Worm (Caenorhabditis elegans) whole organism, mixed stage, embryonic: ENCODE data around the gene C16A3.6.

ENCODE experiments used
- M03D4.4 ChIP-seq: sonication (generic microtip); optimal IDR thresholded peaks from 2 replicates; lab custom pipeline; 2017; ENCODE audit warnings: mild to moderate bottlenecking, missing genetic modification characterization, missing compliant biosample characterization
- blmp-1 ChIP-seq: fragments of 150-350 bp; optimal IDR thresholded peaks from 2 replicates; lab custom pipeline; 2014; ENCODE audit warnings: missing biosample characterization, missing genetic modification characterization
- lin-13 ChIP-seq: fragments of 150-350 bp; optimal IDR thresholded peaks from 2 replicates; lab custom pipeline; 2014; ENCODE audit warnings: missing biosample characterization, missing genetic modification characterization
- lin-32 ChIP-seq: fragments of 200-800 bp; sonication (Bioruptor generic); optimal IDR thresholded peaks from 2 replicates; lab custom pipeline; 2018; ENCODE audit warnings: mild to moderate bottlenecking, missing genetic modification characterization, missing compliant biosample characterization
- lsy-2 ChIP-seq: fragments of 150-350 bp; optimal IDR thresholded peaks from 2 replicates; lab custom pipeline; 2014; ENCODE audit warnings: missing biosample characterization, missing genetic modification characterization
- pha-4 ChIP-seq: fragments of 150-350 bp; optimal IDR thresholded peaks from 2 replicates; lab custom pipeline; 2018; ENCODE audit warnings: missing biosample characterization, missing genetic modification reagents, missing genetic modification characterization
- sptf-1 ChIP-seq: sonication (generic microtip); optimal IDR thresholded peaks from 2 replicates; lab custom pipeline; 2017; ENCODE audit warnings: mild to moderate bottlenecking, missing genetic modification characterization, moderate library complexity, missing compliant biosample characterization
- unc-62 ChIP-seq: fragments of 150-350 bp; optimal IDR thresholded peaks from 2 replicates; lab custom pipeline; 2014; ENCODE audit warnings: missing biosample characterization, missing genetic modification reagents, missing genetic modification characterization
- ztf-11 ChIP-seq: fragments of 150-350 bp; optimal IDR thresholded peaks from 2 replicates; lab custom pipeline; 2014; ENCODE audit warnings: missing biosample characterization, missing genetic modification characterization

- TF ChIP-seq lin-13, result no peak
- no peak for TF ChIP-seq blmp-1 (tag; lab: Kevin White, UChicago)
- TF ChIP-seq M03D4.4, result no peak
- TF ChIP-seq lsy-2 (tag; lab: Kevin White, UChicago), result no peak
- TF ChIP-seq sptf-1 (tag; lab: Kevin White, UChicago), result no peak
- TF ChIP-seq ztf-11 (tag; lab: Kevin White, UChicago), result no peak
- TF ChIP-seq pha-4, result no peak
- no peak for TF ChIP-seq lin-32
- TF ChIP-seq unc-62 (GFP tag; lab: Kevin White, UChicago), result no peak
These were observed 28.6 kb upstream of the C16A3.6 start for ce11 chrIII:6350424-6350823.
